Worm (Caenorhabditis elegans) whole organism, L2 larva: Measurements from ENCODE around the gene R107.9.
A peak's percentile ranks its signal among the peaks of the same experiment; 100 is the strongest.

Experiments
- C34F6.9 ChIP-seq: fragments of 150-350 bp; optimal IDR thresholded peaks from 2 replicates; lab custom pipeline; 2014; ENCODE audit warnings: missing biosample characterization, missing genetic modification characterization
- F13H6.1 ChIP-seq: sonication (generic microtip); optimal IDR thresholded peaks from 2 replicates; lab custom pipeline; 2016; ENCODE audit warnings: missing genetic modification characterization, missing compliant biosample characterization
- R02D3.7 ChIP-seq: fragments of 150-350 bp; optimal IDR thresholded peaks from 2 replicates; lab custom pipeline; 2014; ENCODE audit warnings: missing biosample characterization, missing genetic modification characterization
- Y55F3AM.14 ChIP-seq: fragments of 200-800 bp; sonication (Bioruptor generic); optimal IDR thresholded peaks from 2 replicates; lab custom pipeline; 2018; ENCODE audit warnings: mild to moderate bottlenecking, missing genetic modification characterization, missing compliant biosample characterization
- ZK546.5 ChIP-seq: sonication (generic microtip); optimal IDR thresholded peaks from 2 replicates; lab custom pipeline; 2017; ENCODE audit warnings: missing biosample characterization, missing genetic modification characterization
- aly-2 ChIP-seq: fragments of 150-350 bp; optimal IDR thresholded peaks from 2 replicates; lab custom pipeline; 2014; ENCODE audit warnings: missing biosample characterization, missing genetic modification characterization
- ama-1 ChIP-seq: fragments of 150-350 bp; optimal IDR thresholded peaks from 2 replicates; lab custom pipeline; 2018; ENCODE audit warnings: inconsistent platforms
- blmp-1 ChIP-seq: sonication (generic microtip); optimal IDR thresholded peaks from 2 replicates; lab custom pipeline; 2017; ENCODE audit warnings: missing genetic modification characterization, mild to moderate bottlenecking, missing compliant biosample characterization, antibody characterized with exemption, moderate library complexity; ENCODE audit not compliant: insufficient read depth
- ceh-16 ChIP-seq: fragments of 150-350 bp; optimal IDR thresholded peaks from 2 replicates; lab custom pipeline; 2014; ENCODE audit warnings: missing biosample characterization, missing genetic modification characterization
- ceh-82 ChIP-seq: fragments of 150-350 bp; optimal IDR thresholded peaks from 2 replicates; lab custom pipeline; 2014; ENCODE audit warnings: missing biosample characterization, missing genetic modification characterization
- crh-2 ChIP-seq: sonication (generic microtip); optimal IDR thresholded peaks from 2 replicates; lab custom pipeline; 2017; ENCODE audit warnings: missing biosample characterization, missing genetic modification characterization
- egl-27 ChIP-seq: sonication (generic microtip); optimal IDR thresholded peaks from 3 replicates; lab custom pipeline; 2017; ENCODE audit warnings: missing biosample characterization, missing genetic modification reagents, missing genetic modification characterization
- elt-1 ChIP-seq: fragments of 150-350 bp; optimal IDR thresholded peaks from 2 replicates; lab custom pipeline; 2014; ENCODE audit warnings: missing biosample characterization, missing genetic modification characterization
- fos-1 ChIP-seq: fragments of 150-350 bp; optimal IDR thresholded peaks from 2 replicates; lab custom pipeline; 2014; ENCODE audit warnings: missing biosample characterization, missing genetic modification characterization
- gmeb-1 ChIP-seq: fragments of 150-350 bp; optimal IDR thresholded peaks from 2 replicates; lab custom pipeline; 2014; ENCODE audit warnings: missing biosample characterization, missing genetic modification characterization
- lin-11 ChIP-seq: fragments of 150-350 bp; sonication (generic microtip); optimal IDR thresholded peaks from 2 replicates; lab custom pipeline; 2014; ENCODE audit warnings: missing biosample characterization, missing genetic modification characterization, inconsistent platforms, mixed read lengths
- lin-13 ChIP-seq: fragments of 150-350 bp; optimal IDR thresholded peaks from 2 replicates; lab custom pipeline; 2014; ENCODE audit warnings: missing biosample characterization, missing genetic modification reagents, missing genetic modification characterization
- lin-39 ChIP-seq: fragments of 150-350 bp; optimal IDR thresholded peaks from 2 replicates; lab custom pipeline; 2014; ENCODE audit warnings: missing biosample characterization, missing genetic modification reagents, missing genetic modification characterization
- lsy-2 ChIP-seq, 2 experiments: fragments of 150-350 bp in 1 of 2; sonication (generic microtip) in 1 of 2; optimal IDR thresholded peaks; 2 replicates each; lab custom pipeline; 2014 to 2017; ENCODE audit warnings: missing biosample characterization in 2 of 2, missing genetic modification characterization in 2 of 2
- mab-5 ChIP-seq: fragments of 150-350 bp; optimal IDR thresholded peaks from 2 replicates; lab custom pipeline; 2014; ENCODE audit warnings: missing biosample characterization, missing genetic modification characterization
- mdl-1 ChIP-seq, 2 experiments: fragments of 150-350 bp in 1 of 2; sonication (generic microtip) in 1 of 2; optimal IDR thresholded peaks; 2 replicates each; lab custom pipeline; 2017; ENCODE audit warnings: missing biosample characterization in 2 of 2, missing genetic modification characterization in 2 of 2
- nhr-11 ChIP-seq: fragments of 150-350 bp; optimal IDR thresholded peaks from 2 replicates; lab custom pipeline; 2014; ENCODE audit warnings: missing biosample characterization, missing genetic modification characterization
- nhr-12 ChIP-seq: fragments of 150-350 bp; optimal IDR thresholded peaks from 2 replicates; lab custom pipeline; 2014; ENCODE audit warnings: missing biosample characterization, missing genetic modification characterization
- nhr-129 ChIP-seq: fragments of 150-350 bp; optimal IDR thresholded peaks from 2 replicates; lab custom pipeline; 2014; ENCODE audit warnings: missing biosample characterization, missing genetic modification characterization
- nhr-23 ChIP-seq: fragments of 150-350 bp; optimal IDR thresholded peaks from 2 replicates; lab custom pipeline; 2014; ENCODE audit warnings: missing biosample characterization, missing genetic modification reagents, missing genetic modification characterization
- nhr-237 ChIP-seq: fragments of 150-350 bp; optimal IDR thresholded peaks from 2 replicates; lab custom pipeline; 2014; ENCODE audit warnings: missing biosample characterization, missing genetic modification characterization
- nhr-77 ChIP-seq: fragments of 150-350 bp; optimal IDR thresholded peaks from 2 replicates; lab custom pipeline; 2014; ENCODE audit warnings: missing biosample characterization, missing genetic modification characterization
- sem-4 ChIP-seq: fragments of 150-350 bp; optimal IDR thresholded peaks from 2 replicates; lab custom pipeline; 2014; ENCODE audit warnings: missing biosample characterization, missing genetic modification reagents, missing genetic modification characterization
- sma-3 ChIP-seq: sonication (generic microtip); optimal IDR thresholded peaks from 2 replicates; lab custom pipeline; 2016; ENCODE audit warnings: missing genetic modification reagents, missing genetic modification characterization, missing compliant biosample characterization
- sma-9 ChIP-seq, 2 experiments: fragments of 150-350 bp in 1 of 2; sonication (generic microtip) in 1 of 2; optimal IDR thresholded peaks; 2 replicates each; lab custom pipeline; 2014 to 2016; ENCODE audit warnings: missing genetic modification characterization in 2 of 2, mild to moderate bottlenecking in 1 of 2, missing biosample characterization in 1 of 2, missing compliant biosample characterization in 1 of 2, missing genetic modification reagents in 1 of 2, moderate library complexity in 1 of 2
- unc-55 ChIP-seq: fragments of 150-350 bp; sonication (generic microtip); optimal IDR thresholded peaks from 3 replicates; lab custom pipeline; 2014; ENCODE audit warnings: missing biosample characterization, missing genetic modification reagents, missing genetic modification characterization
- unc-62 ChIP-seq: fragments of 150-350 bp; optimal IDR thresholded peaks from 2 replicates; lab custom pipeline; 2014; ENCODE audit warnings: missing biosample characterization, missing genetic modification reagents, missing genetic modification characterization
- zag-1 ChIP-seq: fragments of 150-350 bp; optimal IDR thresholded peaks from 2 replicates; lab custom pipeline; 2014; ENCODE audit warnings: missing biosample characterization, missing genetic modification characterization
- ztf-11 ChIP-seq: sonication (generic microtip); optimal IDR thresholded peaks from 2 replicates; lab custom pipeline; 2017; ENCODE audit warnings: missing biosample characterization, missing genetic modification characterization
- ztf-4 ChIP-seq: fragments of 150-350 bp; optimal IDR thresholded peaks from 2 replicates; lab custom pipeline; 2014; ENCODE audit warnings: missing biosample characterization, missing genetic modification characterization

The R107.9 gene

ce11 chrIII:9081763-9082162 lies 44.0 kb downstream of the R107.9 start, which contains the start of gene far-2:
Gene far-2 (plus strand): TSS chrIII:9081828.
- TF ChIP-seq nhr-77 (tag; lab: Kevin White, UChicago) (no peak), crh-2 (tag; lab: Kevin White, UChicago) (no peak), unc-55 (GFP tag; lab: Kevin White, UChicago) (no peak), lin-13 (GFP tag; lab: Kevin White, UChicago) (no peak), sma-3 (no peak), blmp-1 (tag; lab: Kevin White, UChicago) (no peak), nhr-23 (tag; lab: Kevin White, UChicago) (no peak), egl-27 (tag; lab: Kevin White, UChicago) (no peak), ama-1 (no peak), nhr-11 (tag; lab: Kevin White, UChicago) (no peak), fos-1 (tag; lab: Kevin White, UChicago) (no peak), R02D3.7 (no peak), aly-2 (no peak), lin-11 (tag; lab: Kevin White, UChicago) (no peak), nhr-129 (no peak), unc-62 (GFP tag; lab: Kevin White, UChicago) (no peak), ceh-16 (tag; lab: Kevin White, UChicago) (no peak), C34F6.9 (tag; lab: Kevin White, UChicago) (no peak), lsy-2 (tag; optimal IDR thresholded peaks at IDR 0.05; lab: Kevin White, UChicago) (no peak)
- TF ChIP-seq, all 48 proteins: peak for 0

- TF ChIP-seq mab-5 (no peak), ztf-11 (no peak), elt-1 (tag; lab: Kevin White, UChicago) (no peak), aly-2 (no peak), Y55F3AM.14 (no peak), C34F6.9 (tag; lab: Kevin White, UChicago) (peak; percentile 37), nhr-77 (tag; lab: Kevin White, UChicago) (no peak), blmp-1 (tag; lab: Kevin White, UChicago) (no peak), sma-9 (GFP tag; optimal IDR thresholded peaks at IDR 0.05; lab: Kevin White, UChicago) (peak; percentile 47), sma-9 (tag; optimal IDR thresholded peaks at IDR 0.05; lab: Kevin White, UChicago) (no peak), fos-1 (tag; lab: Kevin White, UChicago) (no peak), nhr-237 (tag; lab: Kevin White, UChicago) (no peak), crh-2 (tag; lab: Kevin White, UChicago) (no peak), lsy-2 (tag; optimal IDR thresholded peaks at IDR 0.05; lab: Kevin White, UChicago) (peak in 1 of 2 experiments; percentile 32), nhr-11 (tag; lab: Kevin White, UChicago) (no peak), ztf-4 (tag; lab: Kevin White, UChicago) (no peak), sem-4 (tag; lab: Kevin White, UChicago) (peak; percentile 26), ceh-82 (tag; lab: Kevin White, UChicago) (no peak), F13H6.1 (peak; percentile 26), nhr-129 (peak; percentile 35), unc-62 (GFP tag; lab: Kevin White, UChicago) (no peak), ZK546.5 (tag; lab: Kevin White, UChicago) (no peak), gmeb-1 (tag; lab: Kevin White, UChicago) (no peak), nhr-12 (tag; lab: Kevin White, UChicago) (no peak)
These were observed 45.4 kb downstream of the R107.9 start for ce11 chrIII:9083118-9083517.

- TF ChIP-seq lin-13 (GFP tag; lab: Kevin White, UChicago) = no peak
- peak; percentile 28 for TF ChIP-seq C34F6.9 (tag; lab: Kevin White, UChicago)
- peak in 1 of 2 experiments; percentile 50 for TF ChIP-seq lsy-2 (tag; optimal IDR thresholded peaks at IDR 0.05; lab: Kevin White, UChicago)
- peak; percentile 42 for TF ChIP-seq zag-1
- TF ChIP-seq mab-5 = peak; percentile 84
- TF ChIP-seq F13H6.1 = peak; percentile 44
- TF ChIP-seq sma-9 (GFP tag; optimal IDR thresholded peaks at IDR 0.05; lab: Kevin White, UChicago) = peak; percentile 35
- TF ChIP-seq sma-9 (tag; optimal IDR thresholded peaks at IDR 0.05; lab: Kevin White, UChicago) = no peak
- TF ChIP-seq mdl-1 (tag; optimal IDR thresholded peaks at IDR 0.05; lab: Kevin White, UChicago) = no peak
- TF ChIP-seq lin-39 = peak; percentile 9
- TF ChIP-seq unc-62 (GFP tag; lab: Kevin White, UChicago) = no peak
These were observed 46.6 kb downstream of the R107.9 start for ce11 chrIII:9084329-9084728.
